Fruit fly (Drosophila melanogaster) whole organism, embryonic: ENCODE measurements around the gene ph-p.

Experiments
- Antp ChIP-seq: fragments of 200-800 bp; sonication (Bioruptor generic); optimal IDR thresholded peaks from 3 replicates; lab custom pipeline; 2016; ENCODE audit warnings: missing biosample characterization, missing genetic modification characterization
- B-H1 ChIP-seq: fragments of 200-800 bp; sonication (Bioruptor generic); IDR thresholded peaks from 3 replicates; pipeline ENCODE4 v1.3.6; 2022; ENCODE audit warnings: missing biosample characterization, missing genetic modification characterization
- Blimp-1 ChIP-seq: fragments of 200-800 bp; sonication (Bioruptor generic); optimal IDR thresholded peaks from 3 replicates; lab custom pipeline; 2018; ENCODE audit warnings: missing biosample characterization, missing genetic modification characterization, mild to moderate bottlenecking, moderate library complexity, missing genetic modification reagents
- C15 ChIP-seq: fragments of 200-800 bp; sonication (Bioruptor generic); IDR thresholded peaks from 3 replicates; pipeline ENCODE4 v1.3.6; 2022; ENCODE audit warnings: missing biosample characterization, missing genetic modification characterization
- CG10654 ChIP-seq: fragments of 200-800 bp; sonication (Bioruptor generic); optimal IDR thresholded peaks from 2 replicates; lab custom pipeline; 2016; ENCODE audit warnings: missing biosample characterization, missing genetic modification characterization
- CG11456 ChIP-seq: fragments of 200-800 bp; sonication (Bioruptor generic); IDR thresholded peaks from 3 replicates; pipeline ENCODE4 v1.3.6; 2022; ENCODE audit warnings: missing biosample characterization, missing genetic modification characterization
- CG13123 ChIP-seq: fragments of 200-800 bp; sonication (Bioruptor generic); optimal IDR thresholded peaks from 2 replicates; lab custom pipeline; 2016; ENCODE audit warnings: missing biosample characterization, missing genetic modification characterization
- CG1603 ChIP-seq: fragments of 200-800 bp; sonication (Bioruptor generic); optimal IDR thresholded peaks from 2 replicates; lab custom pipeline; 2019; ENCODE audit warnings: missing biosample characterization, mild to moderate bottlenecking, missing genetic modification characterization, moderate library complexity
- CG17802 ChIP-seq: fragments of 200-800 bp; sonication (Bioruptor generic); optimal IDR thresholded peaks from 2 replicates; lab custom pipeline; 2018; ENCODE audit warnings: missing biosample characterization, mild to moderate bottlenecking, missing genetic modification characterization, moderate library complexity
- CG18476 ChIP-seq: fragments of 200-800 bp; sonication (Bioruptor generic); optimal IDR thresholded peaks from 2 replicates; lab custom pipeline; 2016; ENCODE audit warnings: missing biosample characterization, mild to moderate bottlenecking, missing genetic modification characterization
- CG18599 ChIP-seq: fragments of 200-800 bp; sonication (Bioruptor generic); optimal IDR thresholded peaks from 3 replicates; lab custom pipeline; 2017; ENCODE audit warnings: missing biosample characterization, missing genetic modification characterization, mild to moderate bottlenecking, moderate library complexity, missing genetic modification reagents
- CG30403 ChIP-seq: fragments of 200-800 bp; sonication (Bioruptor generic); optimal IDR thresholded peaks from 3 replicates; lab custom pipeline; 2016; ENCODE audit warnings: missing biosample characterization, missing genetic modification characterization
- CG33557 ChIP-seq: fragments of 200-800 bp; sonication (Bioruptor generic); optimal IDR thresholded peaks from 2 replicates; lab custom pipeline; 2019; ENCODE audit warnings: missing biosample characterization, mild to moderate bottlenecking, missing genetic modification characterization, moderate library complexity
- CG4328 ChIP-seq: fragments of 200-800 bp; sonication (Bioruptor generic); optimal IDR thresholded peaks from 3 replicates; lab custom pipeline; 2017; ENCODE audit warnings: missing biosample characterization, missing genetic modification reagents, missing genetic modification characterization
- CG6683 ChIP-seq: fragments of 200-800 bp; sonication (Bioruptor generic); optimal IDR thresholded peaks from 2 replicates; lab custom pipeline; 2017; ENCODE audit warnings: missing biosample characterization, mild to moderate bottlenecking, missing genetic modification characterization, missing genetic modification reagents
- CG6813 ChIP-seq: fragments of 200-800 bp; sonication (Bioruptor generic); optimal IDR thresholded peaks from 2 replicates; lab custom pipeline; 2017; ENCODE audit warnings: missing biosample characterization, missing genetic modification characterization, mild to moderate bottlenecking, moderate library complexity, missing genetic modification reagents
- CG7745 ChIP-seq: fragments of 200-800 bp; sonication (Bioruptor generic); optimal IDR thresholded peaks from 2 replicates; lab custom pipeline; 2018; ENCODE audit warnings: missing biosample characterization, mild to moderate bottlenecking, missing genetic modification characterization, moderate library complexity
- CG7839 ChIP-seq: fragments of 200-800 bp; sonication (Bioruptor generic); optimal IDR thresholded peaks from 3 replicates; lab custom pipeline; 2018; ENCODE audit warnings: missing biosample characterization, mild to moderate bottlenecking, missing genetic modification characterization, moderate library complexity
- CG7928 ChIP-seq: fragments of 200-800 bp; sonication (Bioruptor generic); optimal IDR thresholded peaks from 2 replicates; lab custom pipeline; 2017; ENCODE audit warnings: missing biosample characterization, mild to moderate bottlenecking, missing genetic modification characterization
- CG8478 ChIP-seq: fragments of >200 bp; optimal IDR thresholded peaks from 2 replicates; lab custom pipeline; 2018
- CG8765 ChIP-seq: fragments of 200-800 bp; sonication (Bioruptor generic); IDR thresholded peaks from 2 replicates; pipeline ENCODE4 v1.3.6; 2022; ENCODE audit warnings: missing biosample characterization, missing genetic modification characterization
- D19B ChIP-seq: fragments of 200-800 bp; sonication (Bioruptor generic); optimal IDR thresholded peaks from 2 replicates; lab custom pipeline; 2017; ENCODE audit warnings: missing biosample characterization, mild to moderate bottlenecking, missing genetic modification characterization
- E2f2 ChIP-seq: fragments of 200-800 bp; sonication (Bioruptor generic); IDR thresholded peaks from 2 replicates; pipeline ENCODE4 v1.3.6; 2022; ENCODE audit warnings: missing biosample characterization, missing genetic modification characterization
- Ets97D ChIP-seq: fragments of 200-800 bp; sonication (Bioruptor generic); optimal IDR thresholded peaks from 3 replicates; lab custom pipeline; 2016; ENCODE audit warnings: missing biosample characterization, missing genetic modification characterization
- H2.0 ChIP-seq: fragments of 200-800 bp; sonication (Bioruptor generic); IDR thresholded peaks from 2 replicates; pipeline ENCODE4 v1.3.6; 2022; ENCODE audit warnings: missing biosample characterization, missing genetic modification characterization
- HmgZ ChIP-seq: fragments of 200-800 bp; sonication (Bioruptor generic); optimal IDR thresholded peaks from 2 replicates; lab custom pipeline; 2018; ENCODE audit warnings: missing biosample characterization, mild to moderate bottlenecking, missing genetic modification characterization
- NFAT ChIP-seq: fragments of 200-800 bp; sonication (Bioruptor generic); IDR thresholded peaks from 2 replicates; pipeline ENCODE4 v1.3.6; 2022; ENCODE audit warnings: missing biosample characterization, missing genetic modification characterization
- NfI ChIP-seq: fragments of 200-800 bp; sonication (Bioruptor generic); optimal IDR thresholded peaks from 3 replicates; lab custom pipeline; 2018; ENCODE audit warnings: missing biosample characterization, mild to moderate bottlenecking, missing genetic modification characterization, moderate library complexity
- Stat92E ChIP-seq, 3 experiments: fragments of >200 bp in 2 of 3; fragments of 200-800 bp in 1 of 3; sonication (Bioruptor generic) in 1 of 3; optimal IDR thresholded peaks; 2 replicates each; lab custom pipeline; 2017 to 2019; ENCODE audit warnings: missing biosample characterization in 3 of 3, missing genetic modification characterization in 3 of 3, mild to moderate bottlenecking in 1 of 3, moderate library complexity in 1 of 3
- Taf1 ChIP-seq: fragments of 200-800 bp; sonication (Bioruptor generic); IDR thresholded peaks from 2 replicates; pipeline ENCODE4 v1.3.6; 2022; ENCODE audit warnings: missing biosample characterization, missing genetic modification characterization
- YL-1 ChIP-seq: fragments of 200-800 bp; sonication (Bioruptor generic); optimal IDR thresholded peaks from 3 replicates; lab custom pipeline; 2017; ENCODE audit warnings: missing biosample characterization, mild to moderate bottlenecking, missing genetic modification characterization
- ap ChIP-seq: fragments of 200-800 bp; sonication (Bioruptor generic); IDR thresholded peaks from 2 replicates; pipeline ENCODE4 v1.3.6; 2022; ENCODE audit warnings: missing biosample characterization, missing genetic modification characterization
- ato ChIP-seq: fragments of 200-800 bp; sonication (Bioruptor generic); IDR thresholded peaks from 2 replicates; pipeline ENCODE4 v1.3.6; 2022; ENCODE audit warnings: missing biosample characterization, missing genetic modification characterization; ENCODE audit not compliant: partially characterized antibody
- bcd ChIP-seq: fragments of 200-800 bp; sonication (Bioruptor generic); optimal IDR thresholded peaks from 2 replicates; lab custom pipeline; 2017; ENCODE audit warnings: missing biosample characterization, mild to moderate bottlenecking, missing genetic modification characterization
- dmrt11E ChIP-seq: fragments of 200-800 bp; sonication (Bioruptor generic); optimal IDR thresholded peaks from 3 replicates; lab custom pipeline; 2018; ENCODE audit warnings: missing biosample characterization, mild to moderate bottlenecking, missing genetic modification characterization, moderate library complexity
- gcm ChIP-seq: fragments of 200-800 bp; sonication (Bioruptor generic); optimal IDR thresholded peaks from 2 replicates; lab custom pipeline; 2019; ENCODE audit warnings: missing biosample characterization, mild to moderate bottlenecking, missing genetic modification characterization, moderate library complexity
- ind ChIP-seq: fragments of 200-800 bp; sonication (Bioruptor generic); optimal IDR thresholded peaks from 3 replicates; lab custom pipeline; 2016; ENCODE audit warnings: missing biosample characterization, missing genetic modification characterization
- lab ChIP-seq: fragments of 200-800 bp; sonication (Bioruptor generic); optimal IDR thresholded peaks from 3 replicates; lab custom pipeline; 2017; ENCODE audit warnings: missing biosample characterization, missing genetic modification characterization, mild to moderate bottlenecking, moderate library complexity, missing genetic modification reagents
- peb ChIP-seq: fragments of 200-800 bp; sonication (Bioruptor generic); IDR thresholded peaks from 2 replicates; pipeline ENCODE4 v1.3.6; 2022; ENCODE audit warnings: missing biosample characterization, missing genetic modification characterization
- ro ChIP-seq: fragments of 200-800 bp; sonication (Bioruptor generic); IDR thresholded peaks from 2 replicates; pipeline ENCODE4 v1.3.6; 2022; ENCODE audit warnings: missing biosample characterization, missing genetic modification characterization
- sens ChIP-seq: fragments of 200-800 bp; sonication (Bioruptor generic); peaks from one replicate; lab custom pipeline; 2016; ENCODE audit warnings: missing biosample characterization, missing genetic modification characterization
- slou ChIP-seq: fragments of 200-800 bp; sonication (Bioruptor generic); optimal IDR thresholded peaks from 3 replicates; lab custom pipeline; 2016; ENCODE audit warnings: missing biosample characterization, missing genetic modification characterization
- sob ChIP-seq: fragments of 200-800 bp; sonication (Bioruptor generic); IDR thresholded peaks from 2 replicates; pipeline ENCODE4 v1.3.6; 2022; ENCODE audit warnings: missing biosample characterization, missing genetic modification characterization
- tgo ChIP-seq: fragments of 200-800 bp; sonication (Bioruptor generic); IDR thresholded peaks from 3 replicates; pipeline ENCODE4 v1.3.6; 2022; ENCODE audit warnings: missing biosample characterization, missing genetic modification characterization
- tll ChIP-seq, 2 experiments: fragments of 200-800 bp in 1 of 2; fragments of >200 bp in 1 of 2; sonication (Bioruptor generic) in 1 of 2; optimal IDR thresholded peaks; 2 replicates each; lab custom pipeline; 2017 to 2019; ENCODE audit warnings: missing biosample characterization in 2 of 2, missing genetic modification characterization in 2 of 2, mild to moderate bottlenecking in 1 of 2, moderate library complexity in 1 of 2
- tna ChIP-seq: fragments of 200-800 bp; sonication (Bioruptor generic); IDR thresholded peaks from 2 replicates; pipeline ENCODE4 v1.3.6; 2022; ENCODE audit warnings: missing biosample characterization, missing genetic modification characterization; ENCODE audit not compliant: partially characterized antibody
- twi ChIP-seq: fragments of 200-800 bp; optimal IDR thresholded peaks from 2 replicates; lab custom pipeline; 2019; ENCODE audit warnings: missing biosample characterization, mild to moderate bottlenecking, missing genetic modification characterization, moderate library complexity
- vnd ChIP-seq: fragments of 200-800 bp; sonication (Bioruptor generic); IDR thresholded peaks from 3 replicates; pipeline ENCODE4 v1.3.6; 2022; ENCODE audit warnings: missing biosample characterization, missing genetic modification characterization; ENCODE audit not compliant: partially characterized antibody
- wor ChIP-seq: fragments of 200-800 bp; sonication (Bioruptor generic); IDR thresholded peaks from 2 replicates; pipeline ENCODE4 v1.3.6; 2022; ENCODE audit warnings: missing biosample characterization, missing genetic modification characterization
- zen ChIP-seq: fragments of 200-800 bp; sonication (Bioruptor generic); optimal IDR thresholded peaks from 3 replicates; lab custom pipeline; 2018; ENCODE audit warnings: missing biosample characterization, mild to moderate bottlenecking, missing genetic modification characterization, moderate library complexity
- zf30C ChIP-seq: fragments of 200-800 bp; sonication (Bioruptor generic); optimal IDR thresholded peaks from 3 replicates; lab custom pipeline; 2018; ENCODE audit warnings: missing biosample characterization, mild to moderate bottlenecking, missing genetic modification characterization

Gene ph-p

DNA sequence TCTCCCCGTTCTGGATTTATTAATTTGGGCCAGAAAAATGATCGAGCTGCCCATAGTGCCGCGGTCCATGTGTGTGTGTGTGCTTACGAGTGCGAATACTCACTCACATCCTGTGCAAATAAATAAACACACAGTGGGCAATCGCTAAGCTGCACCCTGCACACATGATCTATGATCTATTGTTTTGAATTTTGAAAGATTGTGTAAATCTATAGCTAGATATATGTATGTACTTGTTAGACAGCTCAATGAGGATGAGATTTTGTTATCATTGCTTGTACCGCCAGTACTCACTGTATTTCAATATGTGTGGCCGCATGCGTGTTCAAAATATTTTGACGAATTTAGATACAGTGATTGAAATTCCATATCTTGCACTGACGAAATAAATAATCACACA lies 55.1 kb downstream of the ph-p start (continued):
- TF ChIP-seq Blimp-1 (GFP tag; lab: Kevin White, UChicago) = no peak
- no peak for TF ChIP-seq slou (GFP tag; lab: Kevin White, UChicago)
- no peak for TF ChIP-seq C15
- no peak for TF ChIP-seq ato (GFP tag; lab: Robert Waterston, UW)
- TF ChIP-seq Stat92E (GFP tag; optimal IDR thresholded peaks at IDR 0.05; lab: Kevin White, UChicago) = no peak
- TF ChIP-seq ind (GFP tag; lab: Kevin White, UChicago) = peak; percentile 67
- no peak for TF ChIP-seq Ets97D (GFP tag; lab: Kevin White, UChicago)
- TF ChIP-seq twi (tag; lab: Kevin White, UChicago) = no peak
- peak; percentile 39 for TF ChIP-seq HmgZ
- TF ChIP-seq CG8478 (lab: Kevin White, UChicago) = no peak
- TF ChIP-seq tgo (GFP tag; lab: Robert Waterston, UW) = peak; percentile 41; the same call in 2 of the 3 replicates
- TF ChIP-seq B-H1 (GFP tag; lab: Robert Waterston, UW) = peak; percentile 48; the same call in 2 of the 3 replicates
- TF ChIP-seq CG18599 (GFP tag; lab: Kevin White, UChicago) = peak; percentile 82
- peak; percentile 83 for TF ChIP-seq lab (GFP tag; lab: Kevin White, UChicago)
- TF ChIP-seq CG33557 (GFP tag; lab: Kevin White, UChicago) = no peak
- peak; percentile 51 for TF ChIP-seq CG30403 (GFP tag; lab: Kevin White, UChicago)
- peak; percentile 72; the same call in 1 of the 2 replicates for TF ChIP-seq NFAT (GFP tag; lab: Robert Waterston, UW)
- peak; percentile 73 for TF ChIP-seq NfI
- TF ChIP-seq ro (GFP tag; lab: Robert Waterston, UW) = no peak
- no peak for TF ChIP-seq CG6683
- TF ChIP-seq Taf1 (GFP tag; lab: Robert Waterston, UW) = peak; percentile 69
- no peak for TF ChIP-seq gcm (GFP tag; lab: Kevin White, UChicago)
- TF ChIP-seq CG8765 = peak; percentile 42; the same call in 1 of the 2 replicates
- TF ChIP-seq dmrt11E = no peak
- TF ChIP-seq CG11456 (GFP tag; lab: Robert Waterston, UW) = peak; percentile 85
- no peak for TF ChIP-seq peb (GFP tag; lab: Robert Waterston, UW)
- TF ChIP-seq CG1603 (tag; lab: Kevin White, UChicago) = peak; percentile 53
- TF ChIP-seq CG13123 (GFP tag; lab: Kevin White, UChicago) = no peak
- no peak for TF ChIP-seq wor (GFP tag; lab: Robert Waterston, UW)
- no peak for TF ChIP-seq YL-1
- TF ChIP-seq CG7745 (tag; lab: Kevin White, UChicago) = no peak
- no peak for TF ChIP-seq tll (GFP tag; optimal IDR thresholded peaks at IDR 0.05; lab: Kevin White, UChicago)
- no peak for TF ChIP-seq CG17802 (tag; lab: Kevin White, UChicago)
- TF ChIP-seq CG4328 = no peak
- TF ChIP-seq bcd = peak; percentile 50
- peak; percentile 66 for TF ChIP-seq CG7839 (tag; lab: Kevin White, UChicago)
- peak; percentile 77 for TF ChIP-seq sob
- no peak for TF ChIP-seq CG6813
- no peak for TF ChIP-seq vnd
- TF ChIP-seq H2.0 (GFP tag; lab: Robert Waterston, UW) = peak; percentile 49
- peak; percentile 48 for TF ChIP-seq D19B
- peak; percentile 26; the same call in 1 of the 2 replicates for TF ChIP-seq ap (GFP tag; lab: Robert Waterston, UW)
- no peak; the same call in 1 of the 2 replicates for TF ChIP-seq E2f2
- TF ChIP-seq sens (GFP tag; lab: Kevin White, UChicago) = peak; percentile 36
- TF ChIP-seq Antp (GFP tag; lab: Kevin White, UChicago) = peak; percentile 18
- TF ChIP-seq CG10654 (GFP tag; lab: Kevin White, UChicago) = no peak
- TF ChIP-seq CG7928 (GFP tag; lab: Kevin White, UChicago) = peak; percentile 55
- no peak for TF ChIP-seq zf30C
- no peak for TF ChIP-seq tna
- TF ChIP-seq zen (tag; lab: Kevin White, UChicago) = no peak
- no peak for TF ChIP-seq CG18476 (GFP tag; lab: Kevin White, UChicago)
